Worm (Caenorhabditis elegans) whole organism, L4 larva: ENCODE measurements around the gene sshk-1.

Experiments used
- D1046.2 ChIP-seq: fragments of 200-800 bp; sonication (Bioruptor generic); IDR thresholded peaks from 2 replicates; pipeline ENCODE4 v1.3.6; 2022; ENCODE audit warnings: missing genetic modification characterization, missing compliant biosample characterization
- F26F4.8 ChIP-seq: fragments of 200-800 bp; sonication (Bioruptor generic); conservative IDR thresholded peaks from 2 replicates; pipeline ENCODE4 v1.3.6; 2022; ENCODE audit warnings: missing genetic modification characterization, missing compliant biosample characterization
- F37D6.2 ChIP-seq: sonication (generic microtip); optimal IDR thresholded peaks from 2 replicates; lab custom pipeline; 2016; ENCODE audit warnings: mild to moderate bottlenecking, missing genetic modification characterization, missing compliant biosample characterization
- T20F7.1 ChIP-seq: fragments of 200-800 bp; sonication (Bioruptor generic); optimal IDR thresholded peaks from 2 replicates; lab custom pipeline; 2018; ENCODE audit warnings: mild to moderate bottlenecking, missing genetic modification characterization, missing compliant biosample characterization
- Y105C5A.15 ChIP-seq: fragments of 200-800 bp; sonication (Bioruptor generic); IDR thresholded peaks from 2 replicates; pipeline ENCODE4 v1.3.6; 2022; ENCODE audit warnings: missing genetic modification characterization, missing compliant biosample characterization
- Y48G9A.11 ChIP-seq: fragments of 200-800 bp; sonication (Bioruptor generic); IDR thresholded peaks from 2 replicates; pipeline ENCODE4 v1.3.6; 2022; ENCODE audit warnings: missing genetic modification reagents, missing genetic modification characterization, missing compliant biosample characterization
- Y5F2A.4 ChIP-seq: fragments of 200-800 bp; sonication (Bioruptor generic); optimal IDR thresholded peaks from 2 replicates; lab custom pipeline; 2018; ENCODE audit warnings: mild to moderate bottlenecking, missing genetic modification characterization, missing compliant biosample characterization
- ama-1 ChIP-seq: fragments of 150-350 bp; optimal IDR thresholded peaks from 2 replicates; lab custom pipeline; 2014; ENCODE audit warnings: inconsistent platforms, mixed read lengths
- ceh-28 ChIP-seq: fragments of 150-350 bp; optimal IDR thresholded peaks from 2 replicates; lab custom pipeline; 2014; ENCODE audit warnings: missing biosample characterization, missing genetic modification reagents, missing genetic modification characterization
- ceh-32 ChIP-seq: sonication (generic microtip); optimal IDR thresholded peaks from 2 replicates; lab custom pipeline; 2016; ENCODE audit warnings: mild to moderate bottlenecking, missing genetic modification characterization, missing compliant biosample characterization; ENCODE audit not compliant: poor library complexity
- ceh-44 ChIP-seq: fragments of 200-800 bp; sonication (Bioruptor generic); IDR thresholded peaks from 2 replicates; pipeline ENCODE4 v1.3.6; 2022; ENCODE audit warnings: missing genetic modification reagents, missing genetic modification characterization, missing compliant biosample characterization
- ceh-62 ChIP-seq: sonication (generic microtip); optimal IDR thresholded peaks from 2 replicates; lab custom pipeline; 2017; ENCODE audit warnings: missing biosample characterization, missing genetic modification characterization
- ces-1 ChIP-seq: fragments of 150-350 bp; sonication (generic microtip); optimal IDR thresholded peaks from 4 replicates; lab custom pipeline; 2014; ENCODE audit warnings: missing biosample characterization, missing genetic modification reagents, missing genetic modification characterization
- daf-12 ChIP-seq: fragments of 150-350 bp; optimal IDR thresholded peaks from 2 replicates; lab custom pipeline; 2014; ENCODE audit warnings: missing biosample characterization, missing genetic modification reagents, missing genetic modification characterization
- daf-8 ChIP-seq: fragments of 200-800 bp; sonication (Bioruptor generic); IDR thresholded peaks from 2 replicates; pipeline ENCODE4 v1.3.6; 2022; ENCODE audit warnings: missing genetic modification characterization, missing compliant biosample characterization
- dpl-1 ChIP-seq: fragments of 150-350 bp; optimal IDR thresholded peaks from 2 replicates; lab custom pipeline; 2014; ENCODE audit warnings: missing biosample characterization, missing genetic modification reagents, missing genetic modification characterization
- dve-1 ChIP-seq: sonication (generic microtip); optimal IDR thresholded peaks from 2 replicates; lab custom pipeline; 2017; ENCODE audit warnings: antibody characterized with exemption, mild to moderate bottlenecking, missing genetic modification characterization, missing compliant biosample characterization; ENCODE audit not compliant: insufficient read depth
- egl-43 ChIP-seq: fragments of 200-800 bp; sonication (Bioruptor generic); IDR thresholded peaks from 2 replicates; pipeline ENCODE4 v1.3.6; 2022; ENCODE audit warnings: missing genetic modification reagents, missing genetic modification characterization, missing compliant biosample characterization
- fkh-10 ChIP-seq: fragments of 150-350 bp; optimal IDR thresholded peaks from 2 replicates; lab custom pipeline; 2014; ENCODE audit warnings: missing biosample characterization, missing genetic modification reagents, missing genetic modification characterization
- gei-8 ChIP-seq: fragments of 200-800 bp; sonication (Bioruptor generic); optimal IDR thresholded peaks from 2 replicates; lab custom pipeline; 2018; ENCODE audit warnings: mild to moderate bottlenecking, missing genetic modification characterization, missing compliant biosample characterization
- hif-1 ChIP-seq, 2 experiments: sonication (generic microtip); optimal IDR thresholded peaks; 2 replicates each; lab custom pipeline; 2016 to 2017; ENCODE audit warnings: missing compliant biosample characterization in 2 of 2, missing genetic modification characterization in 2 of 2, missing genetic modification reagents in 2 of 2, missing genotype in 2 of 2, mild to moderate bottlenecking in 1 of 2
- hlh-11 ChIP-seq: fragments of 200-800 bp; sonication (Bioruptor generic); optimal IDR thresholded peaks from 2 replicates; lab custom pipeline; 2018; ENCODE audit warnings: mild to moderate bottlenecking, missing genetic modification characterization, missing compliant biosample characterization
- hlh-30 ChIP-seq: sonication (generic microtip); optimal IDR thresholded peaks from 2 replicates; lab custom pipeline; 2017; ENCODE audit warnings: antibody characterized with exemption, mild to moderate bottlenecking, missing genetic modification characterization, missing compliant biosample characterization; ENCODE audit not compliant: insufficient read depth
- hmg-1.1 ChIP-seq: fragments of 200-800 bp; sonication (Bioruptor generic); IDR thresholded peaks from 2 replicates; pipeline ENCODE4 v1.3.6; 2022; ENCODE audit warnings: missing genetic modification reagents, missing genetic modification characterization, missing compliant biosample characterization
- lim-7 ChIP-seq: fragments of 200-800 bp; sonication (Bioruptor generic); IDR thresholded peaks from 2 replicates; pipeline ENCODE4 v1.3.6; 2022; ENCODE audit warnings: missing genetic modification characterization, missing compliant biosample characterization
- lin-39 ChIP-seq: fragments of 150-350 bp; optimal IDR thresholded peaks from 2 replicates; lab custom pipeline; 2014; ENCODE audit warnings: missing biosample characterization, missing genetic modification reagents, missing genetic modification characterization
- lsy-2 ChIP-seq, 2 experiments: fragments of 150-350 bp in 1 of 2; sonication (generic microtip) in 1 of 2; optimal IDR thresholded peaks; 2 replicates each; lab custom pipeline; 2014 to 2017; ENCODE audit warnings: missing biosample characterization in 2 of 2, missing genetic modification characterization in 2 of 2
- madf-5 ChIP-seq, 2 experiments: fragments of 200-800 bp; sonication (Bioruptor generic); IDR thresholded peaks; 2 replicates each; pipeline ENCODE4 v1.3.6; 2022; ENCODE audit warnings: missing compliant biosample characterization in 2 of 2, missing genetic modification characterization in 2 of 2
- mdl-1 ChIP-seq, 2 experiments: fragments of 150-350 bp in 1 of 2; sonication (generic microtip) in 1 of 2; optimal IDR thresholded peaks; 2 replicates each; lab custom pipeline; 2014 to 2017; ENCODE audit warnings: missing biosample characterization in 2 of 2, missing genetic modification characterization in 2 of 2
- mdt-29 ChIP-seq: fragments of 200-800 bp; sonication (Bioruptor generic); IDR thresholded peaks from 2 replicates; pipeline ENCODE4 v1.3.6; 2022; ENCODE audit warnings: missing genetic modification reagents, missing genetic modification characterization, missing compliant biosample characterization
- mes-2 ChIP-seq: sonication (generic microtip); optimal IDR thresholded peaks from 2 replicates; lab custom pipeline; 2016; ENCODE audit warnings: missing genotype, mild to moderate bottlenecking, missing genetic modification characterization, missing compliant biosample characterization; ENCODE audit not compliant: poor library complexity, severe bottlenecking
- mxl-2 ChIP-seq: fragments of 200-800 bp; sonication (Bioruptor generic); conservative IDR thresholded peaks from 2 replicates; pipeline ENCODE4 v1.3.6; 2022; ENCODE audit warnings: missing genetic modification reagents, missing genetic modification characterization, missing compliant biosample characterization
- mxl-3 ChIP-seq: fragments of 200-800 bp; sonication (Bioruptor generic); optimal IDR thresholded peaks from 2 replicates; lab custom pipeline; 2018; ENCODE audit warnings: mild to moderate bottlenecking, missing genetic modification characterization, missing compliant biosample characterization
- nhr-11 ChIP-seq: fragments of 150-350 bp; optimal IDR thresholded peaks from 2 replicates; lab custom pipeline; 2014; ENCODE audit warnings: missing biosample characterization, missing genetic modification characterization
- nhr-237 ChIP-seq: sonication (generic microtip); optimal IDR thresholded peaks from 2 replicates; lab custom pipeline; 2017; ENCODE audit warnings: missing biosample characterization, missing genetic modification characterization
- nhr-25 ChIP-seq: sonication (generic microtip); optimal IDR thresholded peaks from 2 replicates; lab custom pipeline; 2017; ENCODE audit warnings: missing genetic modification characterization, mild to moderate bottlenecking, missing compliant biosample characterization, antibody characterized with exemption, moderate library complexity, borderline replicate concordance; ENCODE audit not compliant: insufficient read depth
- nhr-48 ChIP-seq: sonication (generic microtip); optimal IDR thresholded peaks from 2 replicates; lab custom pipeline; 2016; ENCODE audit warnings: mild to moderate bottlenecking, missing genetic modification characterization, missing compliant biosample characterization
- nhr-6 ChIP-seq: fragments of 150-350 bp; optimal IDR thresholded peaks from 2 replicates; lab custom pipeline; 2014; ENCODE audit warnings: missing biosample characterization, missing genetic modification characterization
- pha-4 ChIP-seq, 2 experiments: fragments of 150-350 bp in 1 of 2; fragments of 200-800 bp in 1 of 2; sonication (Bioruptor generic) in 1 of 2; IDR thresholded peaks in 1 of 2; optimal IDR thresholded peaks in 1 of 2; 2 replicates each; pipeline versions ENCODE4 v1.3.6 to Lab custom; 2014 to 2022; ENCODE audit warnings: missing genetic modification characterization in 2 of 2, missing genetic modification reagents in 2 of 2, missing biosample characterization in 1 of 2, missing compliant biosample characterization in 1 of 2
- php-3 ChIP-seq: fragments of 200-800 bp; sonication (Bioruptor generic); IDR thresholded peaks from 2 replicates; pipeline ENCODE4 v1.3.6; 2022; ENCODE audit warnings: missing genetic modification reagents, missing genetic modification characterization, missing compliant biosample characterization
- rbr-2 ChIP-seq: sonication (generic microtip); optimal IDR thresholded peaks from 2 replicates; lab custom pipeline; 2016; ENCODE audit warnings: missing genotype, missing genetic modification characterization, missing compliant biosample characterization
- set-16 ChIP-seq: fragments of 200-800 bp; sonication (Bioruptor generic); IDR thresholded peaks from 2 replicates; pipeline ENCODE4 v1.3.6; 2022; ENCODE audit warnings: missing genetic modification reagents, missing genetic modification characterization, missing compliant biosample characterization
- snpc-4 ChIP-seq: fragments of 150-350 bp; optimal IDR thresholded peaks from 2 replicates; lab custom pipeline; 2014; ENCODE audit warnings: missing biosample characterization, missing genetic modification characterization
- tag-97 ChIP-seq: fragments of 200-800 bp; sonication (Bioruptor generic); IDR thresholded peaks from 2 replicates; pipeline ENCODE4 v1.3.6; 2022; ENCODE audit warnings: missing genetic modification characterization, missing compliant biosample characterization
- tra-1 ChIP-seq: fragments of 200-800 bp; sonication (Bioruptor generic); IDR thresholded peaks from 2 replicates; pipeline ENCODE4 v1.3.6; 2022; ENCODE audit warnings: missing genetic modification reagents, missing genetic modification characterization, missing compliant biosample characterization
- unc-62 ChIP-seq, 3 experiments: fragments of 150-350 bp in 1 of 3; sonication (generic microtip); optimal IDR thresholded peaks in 2 of 3; peaks in 1 of 3; 1 replicate in 1 of 3; 2 replicates in 2 of 3; lab custom pipeline; 2014 to 2017; ENCODE audit warnings: missing biosample characterization in 3 of 3, missing genetic modification characterization in 3 of 3, missing genetic modification reagents in 3 of 3, missing genotype in 1 of 3
- vab-7 ChIP-seq: fragments of 200-800 bp; sonication (Bioruptor generic); IDR thresholded peaks from 2 replicates; pipeline ENCODE4 v1.3.6; 2022; ENCODE audit warnings: missing genetic modification reagents, missing genetic modification characterization, missing compliant biosample characterization
- zfp-3 ChIP-seq: fragments of 200-800 bp; sonication (Bioruptor generic); conservative IDR thresholded peaks from 2 replicates; pipeline ENCODE4 v1.3.6; 2022; ENCODE audit warnings: missing genetic modification reagents, missing genetic modification characterization, missing compliant biosample characterization
- zip-11 ChIP-seq: fragments of 200-800 bp; sonication (Bioruptor generic); IDR thresholded peaks from 2 replicates; pipeline ENCODE4 v1.3.6; 2022; ENCODE audit warnings: missing genetic modification characterization, missing compliant biosample characterization

Gene sshk-1

ce11 chrV:20828820-20829219 lies 12.9 kb downstream of the sshk-1 start, which contains the start of gene sbt-1:
sbt-1 (minus strand) TSS chrV:20828881.
- TF ChIP-seq lim-7, result no peak
- TF ChIP-seq rbr-2 (tag; lab: Kevin White, UChicago), result peak; percentile 63
- TF ChIP-seq madf-5 (GFP tag; IDR thresholded peaks at IDR 0.05; lab: Robert Waterston, UW), result no peak
- TF ChIP-seq daf-8, result no peak
- no peak for TF ChIP-seq ceh-62 (tag; lab: Kevin White, UChicago)
- no peak for TF ChIP-seq pha-4 (GFP tag; IDR thresholded peaks at IDR 0.05; lab: Robert Waterston, UW)
- no peak for TF ChIP-seq pha-4 (tag; optimal IDR thresholded peaks at IDR 0.05; lab: Kevin White, UChicago)
- TF ChIP-seq dpl-1 (GFP tag; lab: Kevin White, UChicago), result no peak
- TF ChIP-seq mdl-1 (tag; optimal IDR thresholded peaks at IDR 0.05; lab: Kevin White, UChicago), result peak in 1 of 2 experiments; percentile 69
- no peak for TF ChIP-seq zfp-3 (GFP tag; lab: Robert Waterston, UW)
- no peak for TF ChIP-seq nhr-6
- no peak for TF ChIP-seq mxl-2 (GFP tag; lab: Robert Waterston, UW)
- no peak for TF ChIP-seq Y5F2A.4 (GFP tag; lab: Kevin White, UChicago)
- no peak for TF ChIP-seq ama-1 (lab: Kevin White, UChicago)
- peak in 1 of 2 experiments; percentile 81 for TF ChIP-seq unc-62 (GFP tag; optimal IDR thresholded peaks at IDR 0.05 in 1 of 2; lab: Kevin White, UChicago)
- TF ChIP-seq unc-62 (tag; optimal IDR thresholded peaks at IDR 0.05; lab: Kevin White, UChicago), result no peak
- TF ChIP-seq tra-1, result 0 out of 2 replicates have a peak, but pooled peaks have one; percentile 24
- no peak for TF ChIP-seq zip-11 (GFP tag; lab: Robert Waterston, UW)
- TF ChIP-seq mxl-3, result no peak
- no peak for TF ChIP-seq Y105C5A.15 (GFP tag; lab: Robert Waterston, UW)
- TF ChIP-seq snpc-4, result no peak
- no peak for TF ChIP-seq php-3 (GFP tag; lab: Robert Waterston, UW)
- peak; percentile 45 to 74 for TF ChIP-seq lsy-2 (tag; optimal IDR thresholded peaks at IDR 0.05; lab: Kevin White, UChicago)
- no peak for TF ChIP-seq T20F7.1
- TF ChIP-seq nhr-48 (tag; lab: Kevin White, UChicago), result no peak
- TF ChIP-seq D1046.2, result no peak
- TF ChIP-seq F37D6.2, result peak; percentile 49
- TF ChIP-seq ces-1, result no peak
- TF ChIP-seq vab-7 (GFP tag; lab: Robert Waterston, UW), result peak; percentile 29; the same call in 1 of the 2 replicates
- TF ChIP-seq hlh-30 (tag; lab: Kevin White, UChicago), result peak; percentile 83
- TF ChIP-seq nhr-11 (tag; lab: Kevin White, UChicago), result peak; percentile 45
- no peak for TF ChIP-seq F26F4.8
- TF ChIP-seq nhr-25, result no peak
- TF ChIP-seq egl-43 (GFP tag; lab: Robert Waterston, UW), result 0 out of 2 replicates have a peak, but pooled peaks have one; percentile 42
- TF ChIP-seq gei-8, result no peak
- peak in 1 of 2 experiments; percentile 56 for TF ChIP-seq hif-1 (tag; optimal IDR thresholded peaks at IDR 0.05; lab: Kevin White, UChicago)
- TF ChIP-seq hmg-1.1 (GFP tag; lab: Robert Waterston, UW), result peak; percentile 75
- TF ChIP-seq daf-12 (tag; lab: Kevin White, UChicago), result no peak
- no peak for TF ChIP-seq nhr-237 (tag; lab: Kevin White, UChicago)
- peak; percentile 55 for TF ChIP-seq set-16 (GFP tag; lab: Robert Waterston, UW)
- TF ChIP-seq tag-97 (GFP tag; lab: Robert Waterston, UW), result no peak
- TF ChIP-seq lin-39 (tag; lab: Kevin White, UChicago), result no peak
- TF ChIP-seq hlh-11 (tag; lab: Kevin White, UChicago), result peak; percentile 14
- no peak for TF ChIP-seq Y48G9A.11 (GFP tag; lab: Robert Waterston, UW)
- peak; percentile 30 for TF ChIP-seq ceh-28 (tag; lab: Kevin White, UChicago)
- TF ChIP-seq mdt-29 (GFP tag; lab: Robert Waterston, UW), result no peak
- TF ChIP-seq ceh-44 (GFP tag; lab: Robert Waterston, UW), result no peak
- peak; percentile 39 for TF ChIP-seq mes-2
- peak; percentile 94 for TF ChIP-seq fkh-10 (GFP tag; lab: Kevin White, UChicago)
- TF ChIP-seq ceh-32 (tag; lab: Kevin White, UChicago), result no peak
- no peak for TF ChIP-seq dve-1 (tag; lab: Kevin White, UChicago)
